Worm (Caenorhabditis elegans) whole organism, L3 larva: ENCODE measurements around the gene ZK1320.13.
A peak's percentile ranks its signal among the peaks of the same experiment; 100 is the strongest.

Experiments used
- R02D3.7 ChIP-seq: fragments of 150-350 bp; optimal IDR thresholded peaks from 2 replicates; lab custom pipeline; 2014; ENCODE audit warnings: missing biosample characterization, missing genetic modification characterization
- ZK546.5 ChIP-seq: sonication (generic microtip); optimal IDR thresholded peaks from 2 replicates; lab custom pipeline; 2017; ENCODE audit warnings: missing biosample characterization, missing genetic modification characterization
- aly-2 ChIP-seq: fragments of 150-350 bp; optimal IDR thresholded peaks from 2 replicates; lab custom pipeline; 2014; ENCODE audit warnings: missing biosample characterization, missing genetic modification characterization
- ceh-16 ChIP-seq: sonication (generic microtip); optimal IDR thresholded peaks from 2 replicates; lab custom pipeline; 2017; ENCODE audit warnings: missing biosample characterization, missing genetic modification characterization
- ceh-82 ChIP-seq: fragments of 150-350 bp; optimal IDR thresholded peaks from 2 replicates; lab custom pipeline; 2014; ENCODE audit warnings: missing biosample characterization, missing genetic modification characterization
- ceh-9 ChIP-seq: sonication (generic microtip); optimal IDR thresholded peaks from 2 replicates; lab custom pipeline; 2018; ENCODE audit warnings: missing biosample characterization, missing genetic modification characterization
- daf-12 ChIP-seq: fragments of 150-350 bp; optimal IDR thresholded peaks from 2 replicates; lab custom pipeline; 2014; ENCODE audit warnings: missing biosample characterization, missing genetic modification reagents, missing genetic modification characterization
- egl-5 ChIP-seq: fragments of 150-350 bp; optimal IDR thresholded peaks from 2 replicates; lab custom pipeline; 2017; ENCODE audit warnings: missing biosample characterization, missing genetic modification reagents, missing genetic modification characterization, inconsistent platforms
- elt-2 ChIP-seq: sonication (generic microtip); optimal IDR thresholded peaks from 2 replicates; lab custom pipeline; 2016; ENCODE audit warnings: missing genetic modification reagents, mild to moderate bottlenecking, missing genetic modification characterization, missing compliant biosample characterization
- elt-3 ChIP-seq, 3 experiments: fragments of 150-350 bp in 1 of 3; sonication (generic microtip) in 2 of 3; optimal IDR thresholded peaks; 2 replicates in 2 of 3; 4 replicates in 1 of 3; lab custom pipeline; 2014 to 2017; ENCODE audit warnings: missing biosample characterization in 3 of 3, missing genetic modification characterization in 3 of 3
- fkh-10 ChIP-seq: sonication (generic microtip); optimal IDR thresholded peaks from 2 replicates; lab custom pipeline; 2017; ENCODE audit warnings: missing biosample characterization, missing genetic modification reagents, missing genetic modification characterization
- fos-1 ChIP-seq: fragments of 150-350 bp; optimal IDR thresholded peaks from 2 replicates; lab custom pipeline; 2014; ENCODE audit warnings: missing biosample characterization, missing genetic modification characterization
- jun-1 ChIP-seq: fragments of 150-350 bp; optimal IDR thresholded peaks from 2 replicates; lab custom pipeline; 2014; ENCODE audit warnings: missing biosample characterization, missing genetic modification reagents, missing genetic modification characterization
- lin-15B ChIP-seq: fragments of 150-350 bp; optimal IDR thresholded peaks from 2 replicates; lab custom pipeline; 2014; ENCODE audit warnings: missing biosample characterization, missing genetic modification characterization
- lsy-12 ChIP-seq: sonication (generic microtip); optimal IDR thresholded peaks from 2 replicates; lab custom pipeline; 2016; ENCODE audit warnings: mild to moderate bottlenecking, missing genetic modification characterization, missing compliant biosample characterization
- nhr-23 ChIP-seq: fragments of 150-350 bp; optimal IDR thresholded peaks from 2 replicates; lab custom pipeline; 2014; ENCODE audit warnings: missing biosample characterization, missing genetic modification reagents, missing genetic modification characterization
- nhr-25 ChIP-seq: sonication (generic microtip); optimal IDR thresholded peaks from 2 replicates; lab custom pipeline; 2017; ENCODE audit warnings: missing biosample characterization, missing genetic modification characterization
- nhr-43 ChIP-seq: sonication (generic microtip); optimal IDR thresholded peaks from 2 replicates; lab custom pipeline; 2016; ENCODE audit warnings: mild to moderate bottlenecking, missing genetic modification characterization, missing compliant biosample characterization; ENCODE audit not compliant: poor library complexity, severe bottlenecking
- nhr-67 ChIP-seq: fragments of 150-350 bp; optimal IDR thresholded peaks from 2 replicates; lab custom pipeline; 2014; ENCODE audit warnings: missing biosample characterization, missing genetic modification characterization
- pha-4 ChIP-seq: fragments of 150-350 bp; optimal IDR thresholded peaks from 2 replicates; lab custom pipeline; 2014; ENCODE audit warnings: missing biosample characterization, missing genetic modification reagents, missing genetic modification characterization
- pqm-1 ChIP-seq: fragments of 150-350 bp; optimal IDR thresholded peaks from 2 replicates; lab custom pipeline; 2017; ENCODE audit warnings: missing biosample characterization, missing genetic modification characterization, inconsistent platforms
- skn-1 ChIP-seq: fragments of 150-350 bp; optimal IDR thresholded peaks from 2 replicates; lab custom pipeline; 2014; ENCODE audit warnings: missing biosample characterization, missing genetic modification characterization
- unc-39 ChIP-seq: sonication (generic microtip); optimal IDR thresholded peaks from 4 replicates; lab custom pipeline; 2017; ENCODE audit warnings: missing biosample characterization, missing genetic modification characterization
- unc-62 ChIP-seq: fragments of 150-350 bp; sonication (generic microtip); optimal IDR thresholded peaks from 4 replicates; lab custom pipeline; 2014; ENCODE audit warnings: missing biosample characterization, missing genetic modification reagents, missing genetic modification characterization
- zag-1 ChIP-seq: fragments of 150-350 bp; optimal IDR thresholded peaks from 2 replicates; lab custom pipeline; 2014; ENCODE audit warnings: missing biosample characterization, missing genetic modification characterization
- ztf-11 ChIP-seq: fragments of 150-350 bp; optimal IDR thresholded peaks from 2 replicates; lab custom pipeline; 2014; ENCODE audit warnings: missing biosample characterization, missing genetic modification characterization
- ztf-4 ChIP-seq: fragments of 150-350 bp; optimal IDR thresholded peaks from 2 replicates; lab custom pipeline; 2014; ENCODE audit warnings: missing biosample characterization, missing genetic modification characterization

The ZK1320.13 gene

ce11 chrII:9652919-9653318 is 27.7 kb upstream of the ZK1320.13 start, which contains the start of gene ZK1307.3:
Gene ZK1307.3, minus strand, starts transcription at chrII:9653019.
- TF ChIP-seq unc-62 (no peak), egl-5 (tag; lab: Kevin White, UChicago) (no peak), ztf-4 (tag; lab: Kevin White, UChicago) (no peak), skn-1 (tag; lab: Kevin White, UChicago) (no peak), unc-39 (tag; lab: Kevin White, UChicago) (no peak), elt-2 (tag; lab: Kevin White, UChicago) (no peak), ZK546.5 (no peak), pha-4 (no peak), ceh-16 (tag; lab: Kevin White, UChicago) (no peak), lin-15B (tag; lab: Kevin White, UChicago) (no peak), pqm-1 (tag; lab: Kevin White, UChicago) (no peak), nhr-23 (tag; lab: Kevin White, UChicago) (no peak), nhr-25 (tag; lab: Kevin White, UChicago) (no peak), aly-2 (tag; lab: Kevin White, UChicago) (no peak)

ce11 chrII:9653679-9654078 is 26.9 kb upstream of the ZK1320.13 start, which contains the start of gene ZK1307.2:
Gene ZK1307.2, minus strand, starts transcription at chrII:9653952.
- TF ChIP-seq zag-1 (no peak), ztf-4 (tag; lab: Kevin White, UChicago) (no peak), R02D3.7 (tag; lab: Kevin White, UChicago) (no peak), ceh-9 (no peak), jun-1 (no peak)
- TF ChIP-seq, all 47 proteins: peak for 0

DNA sequence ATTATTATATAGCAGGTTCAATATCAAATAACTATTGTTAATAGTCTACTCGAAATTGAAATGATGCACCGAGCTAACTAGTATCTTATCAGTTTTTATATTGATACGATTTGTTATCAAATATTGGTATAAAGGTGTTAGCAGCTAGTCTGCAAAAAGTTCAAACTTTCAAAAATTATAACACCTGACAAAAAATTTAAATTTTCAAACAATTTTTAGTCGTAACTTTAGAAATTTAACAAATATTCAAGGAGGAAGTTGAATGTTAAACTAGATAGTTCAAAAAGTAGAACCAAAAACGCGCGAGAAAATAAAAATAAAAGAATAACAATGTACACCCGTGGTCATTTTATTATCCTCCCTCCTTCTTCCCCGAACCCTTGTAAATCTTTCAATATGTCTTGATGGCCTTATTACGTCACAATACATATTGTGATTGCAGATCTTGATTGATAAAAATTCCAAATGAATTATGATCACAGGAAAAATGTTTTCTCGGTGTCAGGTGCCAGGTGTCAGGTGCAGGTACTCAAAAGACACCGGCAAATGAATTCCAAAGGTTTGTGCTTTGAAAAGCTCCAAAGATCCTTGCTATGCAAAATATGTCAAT is 25.0 kb upstream of the ZK1320.13 start, which contains the start of gene ZK1307.1:
Gene ZK1307.1 (minus strand): TSS at position 51 of the 610 bp plus-strand sequence.
- TF ChIP-seq pqm-1 (tag; lab: Kevin White, UChicago), result peak; percentile 13
- peak; percentile 17 for TF ChIP-seq elt-2 (tag; lab: Kevin White, UChicago)
- no peak for TF ChIP-seq ceh-9
- no peak for TF ChIP-seq ZK546.5
- TF ChIP-seq, all 47 proteins: peak for 2

DNA sequence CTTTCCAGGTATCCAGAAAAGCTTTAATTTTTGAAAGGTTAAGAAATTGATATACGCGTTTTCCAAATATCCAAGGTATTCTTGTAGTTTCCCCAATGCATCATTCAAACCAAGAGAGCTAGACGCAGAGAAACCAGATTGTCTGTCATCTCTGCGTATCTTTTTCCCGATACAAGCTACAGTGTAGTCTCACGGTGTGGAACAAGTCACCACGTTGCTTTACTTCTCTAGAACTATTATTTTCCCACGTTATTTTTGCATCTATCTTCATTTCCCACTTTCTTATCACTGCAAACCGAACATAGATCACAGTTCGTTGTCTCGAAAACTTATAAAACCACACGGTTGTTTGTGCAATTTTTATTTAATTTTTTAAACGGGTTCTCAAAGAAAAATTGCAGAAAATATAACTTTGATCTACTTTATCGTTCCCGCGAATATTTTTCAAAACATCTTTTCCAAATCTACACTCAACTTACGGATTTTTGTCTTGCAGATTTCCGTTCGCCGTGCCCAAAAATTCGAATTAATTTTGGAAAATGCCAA is 24.3 kb upstream of the ZK1320.13 start, which contains the start of gene gstk-1:
Gene gstk-1 (plus strand): TSS at position 496 of the 546 bp plus-strand sequence.
- TF ChIP-seq zag-1, result no peak
- peak; percentile 44 for TF ChIP-seq nhr-23 (tag; lab: Kevin White, UChicago)
- peak; percentile 11 for TF ChIP-seq lsy-12 (tag; lab: Kevin White, UChicago)
- no peak for TF ChIP-seq ceh-82
- peak; percentile 74 for TF ChIP-seq pqm-1 (tag; lab: Kevin White, UChicago)
- peak; percentile 41 for TF ChIP-seq nhr-43 (tag; lab: Kevin White, UChicago)
- TF ChIP-seq pha-4, result peak; percentile 47
- TF ChIP-seq elt-2 (tag; lab: Kevin White, UChicago), result peak; percentile 87

ce11 chrII:9658915-9659314 is 21.7 kb upstream of the ZK1320.13 start, which contains the start of gene ZK1320.2:
Gene ZK1320.2, minus strand, starts transcription at chrII:9659002.
- TF ChIP-seq fkh-10 (GFP tag; lab: Kevin White, UChicago), result no peak
- no peak for TF ChIP-seq ztf-11 (tag; lab: Kevin White, UChicago)
- TF ChIP-seq pqm-1 (tag; lab: Kevin White, UChicago), result peak; percentile 42
- no peak for TF ChIP-seq nhr-67
- no peak for TF ChIP-seq ceh-9
- TF ChIP-seq daf-12, result no peak
- TF ChIP-seq elt-2 (tag; lab: Kevin White, UChicago), result peak; percentile 66

DNA sequence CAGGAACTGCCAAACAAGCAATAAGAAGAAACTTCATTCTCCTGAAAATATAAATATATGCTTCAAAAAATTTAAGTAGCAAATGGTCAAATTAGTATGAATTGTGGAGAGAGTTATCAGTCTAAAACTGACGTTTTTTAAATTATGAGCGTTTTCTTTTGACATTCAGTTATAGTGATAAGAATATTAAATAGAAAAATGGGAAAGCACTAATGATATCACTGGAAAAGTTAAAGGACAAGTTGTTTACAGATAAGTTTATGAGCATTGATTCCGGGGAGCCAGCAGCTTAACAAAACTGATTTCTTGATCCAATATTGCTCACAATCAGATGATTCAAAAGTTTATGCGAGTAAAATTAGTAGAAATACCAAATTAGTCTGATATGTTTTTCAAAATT is 20.2 kb upstream of the ZK1320.13 start, which contains the start of gene ZK1320.3:
Gene ZK1320.3 (minus strand): TSS at position 41 of the 400 bp plus-strand sequence.
- TF ChIP-seq pqm-1 (tag; lab: Kevin White, UChicago) (peak; percentile 18), fkh-10 (GFP tag; lab: Kevin White, UChicago) (no peak), elt-2 (tag; lab: Kevin White, UChicago) (peak; percentile 67)

DNA sequence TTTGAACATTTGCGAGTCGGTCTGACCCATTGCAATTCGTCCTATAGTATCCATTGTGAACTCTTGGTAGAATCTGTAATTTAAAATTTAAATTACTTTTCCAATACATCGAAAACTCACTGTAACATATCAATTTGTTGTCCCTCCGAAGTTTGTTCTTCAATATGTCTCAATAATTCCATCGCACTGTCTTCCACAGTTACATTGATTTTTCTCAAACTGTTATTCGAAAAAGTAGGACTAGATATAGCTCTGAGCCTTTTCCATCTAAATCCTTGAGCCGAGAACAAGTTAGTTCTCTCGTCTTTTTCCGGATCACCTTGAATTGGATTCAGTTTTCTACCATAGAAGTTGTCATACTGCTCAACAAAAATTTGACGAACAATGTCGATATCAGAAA is 18.4 kb upstream of the ZK1320.13 start:
- no peak for TF ChIP-seq elt-3 (tag; optimal IDR thresholded peaks at IDR 0.05; lab: Kevin White, UChicago)
- no peak for TF ChIP-seq ztf-11 (tag; lab: Kevin White, UChicago)
- TF ChIP-seq unc-62, result no peak
- no peak for TF ChIP-seq pha-4
- TF ChIP-seq fos-1 (tag; lab: Kevin White, UChicago), result no peak
- TF ChIP-seq nhr-43 (tag; lab: Kevin White, UChicago), result no peak
- no peak for TF ChIP-seq ZK546.5
- no peak for TF ChIP-seq lsy-12 (tag; lab: Kevin White, UChicago)
